Worm (Caenorhabditis elegans): Measurements from ENCODE around the gene srv-21.

The srv-21 gene

DNA sequence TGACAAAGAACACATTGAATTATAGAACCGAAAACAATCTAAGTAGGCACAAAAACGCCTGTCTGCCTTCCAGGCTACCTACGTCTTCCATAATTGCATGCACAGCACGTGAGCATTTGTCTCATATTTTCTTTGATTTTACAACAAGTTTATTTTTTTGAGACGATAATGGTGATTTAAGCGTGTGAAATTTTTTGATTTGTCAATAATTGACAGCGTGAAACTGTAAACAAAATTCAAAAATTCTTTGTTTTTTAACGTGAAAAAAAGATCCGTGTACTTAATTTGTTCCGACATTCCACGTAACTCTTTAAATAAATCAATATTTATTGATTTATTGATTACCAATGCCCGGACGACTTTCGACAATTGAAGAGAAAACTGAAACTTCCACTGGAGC is 39.9 kb upstream of the srv-21 start, which contains the start of gene dhhc-13:
TSS of gene dhhc-13 (plus strand) at position 301 of the 400 bp plus-strand sequence.
- TF ChIP-seq aptf-3 (GFP tag; IDR thresholded peaks at IDR 0.05) (no peak), ets-4 (GFP tag; optimal IDR thresholded peaks at IDR 0.05) (no peak), ztf-25 (GFP tag; IDR thresholded peaks at IDR 0.05) (no peak), hsf-1 (GFP tag; IDR thresholded peaks at IDR 0.05) (no peak)

DNA sequence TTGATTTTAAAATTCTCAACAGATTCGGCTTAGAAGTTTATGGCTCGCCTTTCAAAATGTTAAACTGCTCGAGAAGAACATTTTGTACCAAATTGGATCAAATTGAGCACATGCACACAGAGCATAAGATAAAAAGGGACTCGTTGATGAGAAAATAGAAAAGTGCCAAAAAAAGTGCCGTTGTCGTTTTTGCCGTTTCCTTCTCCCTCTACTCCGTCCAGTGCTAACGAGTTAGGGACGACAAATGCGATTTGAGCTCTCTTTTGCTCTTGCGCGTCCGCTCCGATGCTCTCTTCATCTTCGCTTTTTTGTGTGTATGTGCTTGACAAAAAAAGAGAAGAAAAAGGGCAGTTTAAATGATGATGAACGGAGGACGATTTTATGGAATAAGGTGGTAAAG is 38.0 kb upstream of the srv-21 start:
- TF ChIP-seq let-607 (tag; optimal IDR thresholded peaks at IDR 0.05) (no peak), ekl-4 (GFP tag; IDR thresholded peaks at IDR 0.05) (no peak), F22D6.2 (tag; optimal IDR thresholded peaks at IDR 0.05) (no peak), ztf-26 (tag; optimal IDR thresholded peaks at IDR 0.05) (no peak)

DNA sequence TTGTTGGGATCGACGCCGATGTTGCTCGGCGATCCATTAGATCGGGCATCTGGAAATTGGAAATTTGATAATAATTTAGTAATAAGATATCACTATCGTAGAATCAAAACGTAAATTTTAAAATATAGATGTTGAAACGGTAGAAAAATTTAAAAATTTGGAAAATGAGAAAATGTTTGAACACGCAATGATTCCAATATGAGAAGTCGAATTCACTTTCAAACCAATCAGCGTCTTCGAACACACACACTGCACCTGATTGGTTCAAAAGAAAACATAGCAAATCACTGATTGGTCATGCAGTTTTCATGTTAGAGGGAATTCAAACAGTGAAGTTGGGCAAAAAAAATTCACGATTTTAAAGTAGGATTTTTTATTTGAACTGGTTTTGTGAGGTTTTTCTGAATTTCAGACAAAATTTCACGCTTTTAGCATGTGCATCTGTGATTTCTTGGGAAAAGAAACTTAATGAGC is 26.2 kb upstream of the srv-21 start, which contains the start of gene H04M03.12:
TSS of gene H04M03.12 (minus strand) at position 51 of the 474 bp plus-strand sequence.
- no peak for TF ChIP-seq ets-4 (GFP tag; optimal IDR thresholded peaks at IDR 0.05)
- no peak for TF ChIP-seq rpc-1 (optimal IDR thresholded peaks at IDR 0.05)
- no peak for TF ChIP-seq rpc-1 (tag; optimal IDR thresholded peaks at IDR 0.05)
- TF ChIP-seq atf-7 (tag; optimal IDR thresholded peaks at IDR 0.05): no peak
- TF ChIP-seq hlh-12 (tag; optimal IDR thresholded peaks at IDR 0.05): no peak
- no peak for TF ChIP-seq mcd-1 (GFP tag; IDR thresholded peaks at IDR 0.05)
- no peak for TF ChIP-seq nhr-179 (tag; optimal IDR thresholded peaks at IDR 0.05)
- no peak for TF ChIP-seq attf-5 (GFP tag; optimal IDR thresholded peaks at IDR 0.05)
- TF ChIP-seq rcor-1 (GFP tag; IDR thresholded peaks at IDR 0.05): no peak
- no peak for TF ChIP-seq ztf-6 (GFP tag; IDR thresholded peaks at IDR 0.05)
- no peak for TF ChIP-seq B0261.1 (tag; optimal IDR thresholded peaks at IDR 0.05)
- no peak for TF ChIP-seq hsf-1 (GFP tag; IDR thresholded peaks at IDR 0.05)
- no peak for TF ChIP-seq ztf-18 (tag; optimal IDR thresholded peaks at IDR 0.05)
- no peak for TF ChIP-seq die-1 (tag; optimal IDR thresholded peaks at IDR 0.05)
- no peak for TF ChIP-seq sptf-2 (GFP tag; optimal IDR thresholded peaks at IDR 0.05)
- no peak for TF ChIP-seq Y53G8AR.9 (GFP tag; conservative IDR thresholded peaks at IDR 0.05)
- TF ChIP-seq mxl-1 (tag; optimal IDR thresholded peaks at IDR 0.05): no peak
- TF ChIP-seq ceh-27 (GFP tag; optimal IDR thresholded peaks at IDR 0.05): no peak
- no peak for TF ChIP-seq ztf-28 (GFP tag; IDR thresholded peaks at IDR 0.05)

DNA sequence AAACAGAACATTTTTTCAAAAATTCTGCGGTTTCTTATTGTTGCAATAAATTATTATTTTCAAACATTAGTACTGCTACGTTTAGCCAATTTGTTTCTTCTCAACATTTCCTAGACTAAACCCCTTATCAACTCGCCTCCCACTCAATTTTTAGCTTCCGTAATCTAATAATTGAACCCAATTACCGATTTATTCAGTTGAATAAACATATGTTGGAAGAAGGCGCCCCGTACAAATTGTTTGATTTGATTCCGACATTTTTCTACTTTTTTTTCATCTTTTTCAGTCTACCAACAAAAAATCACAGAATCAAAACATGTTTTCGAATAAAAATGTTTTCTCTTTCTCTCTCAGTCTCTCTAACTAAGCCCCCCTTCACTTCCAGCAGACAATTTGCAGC is 25.6 kb upstream of the srv-21 start:
- TF ChIP-seq cebp-2 (GFP tag; IDR thresholded peaks at IDR 0.05) (no peak), sdz-38 (tag; optimal IDR thresholded peaks at IDR 0.05) (no peak), hrde-1 (tag; optimal IDR thresholded peaks at IDR 0.05; ENCODE audit: borderline replicate concordance) (no peak), hmg-1.2 (GFP tag; IDR thresholded peaks at IDR 0.05) (no peak), ztf-18 (tag; optimal IDR thresholded peaks at IDR 0.05) (no peak), Y67H2A.10 (GFP tag; conservative IDR thresholded peaks at IDR 0.05) (no peak), Y95B8A.8 (GFP tag; IDR thresholded peaks at IDR 0.05) (no peak), chd-7 (tag; optimal IDR thresholded peaks at IDR 0.05) (no peak), K12H6.12 (tag; optimal IDR thresholded peaks at IDR 0.05) (no peak), F39B2.1 (GFP tag; IDR thresholded peaks at IDR 0.05) (no peak), nhr-120 (GFP tag; IDR thresholded peaks at IDR 0.05) (no peak), aptf-3 (GFP tag; IDR thresholded peaks at IDR 0.05) (no peak), zim-3 (tag; optimal IDR thresholded peaks at IDR 0.05) (no peak), ama-1 (optimal IDR thresholded peaks at IDR 0.05) (no peak), ama-1 (GFP tag; optimal IDR thresholded peaks at IDR 0.05) (no peak), fkh-3 (tag; optimal IDR thresholded peaks at IDR 0.05) (no peak), nhr-27 (tag; optimal IDR thresholded peaks at IDR 0.05) (no peak), ceh-91 (GFP tag; IDR thresholded peaks at IDR 0.05) (no peak), sptf-2 (GFP tag; optimal IDR thresholded peaks at IDR 0.05) (no peak)

All from whole organism, young adult.